Fruit fly (Drosophila melanogaster) whole organism, embryonic: ENCODE results near the gene Agpat3.

Experiments used
- ATbp ChIP-seq: fragments of 200-800 bp; sonication (Bioruptor generic); optimal IDR thresholded peaks from 2 replicates; lab custom pipeline; 2017; ENCODE audit warnings: missing biosample characterization, mild to moderate bottlenecking, missing genetic modification characterization, missing genetic modification reagents
- BEAF-32 ChIP-seq: fragments of 200-800 bp; sonication (Bioruptor generic); optimal IDR thresholded peaks from 3 replicates; lab custom pipeline; 2017; ENCODE audit warnings: missing biosample characterization, missing genetic modification characterization, mild to moderate bottlenecking, moderate library complexity, missing genetic modification reagents
- C15 ChIP-seq: fragments of 200-800 bp; sonication (Bioruptor generic); IDR thresholded peaks from 3 replicates; pipeline ENCODE4 v1.3.6; 2022; ENCODE audit warnings: missing biosample characterization, missing genetic modification characterization
- CG10366 ChIP-seq: fragments of 200-800 bp; sonication (Bioruptor generic); IDR thresholded peaks from 2 replicates; pipeline ENCODE4 v1.3.6; 2022; ENCODE audit warnings: missing biosample characterization, missing genetic modification characterization
- CG11723 ChIP-seq: fragments of 200-800 bp; sonication (Bioruptor generic); optimal IDR thresholded peaks from 2 replicates; lab custom pipeline; 2017; ENCODE audit warnings: missing biosample characterization, mild to moderate bottlenecking, missing genetic modification characterization
- CG13287 ChIP-seq: fragments of 200-800 bp; sonication (Bioruptor generic); IDR thresholded peaks from 2 replicates; pipeline ENCODE4 v1.3.6; 2022; ENCODE audit warnings: missing biosample characterization, missing genetic modification characterization; ENCODE audit not compliant: partially characterized antibody
- CG14860 ChIP-seq: fragments of 200-800 bp; sonication (Bioruptor generic); IDR thresholded peaks from 3 replicates; pipeline ENCODE4 v1.3.6; 2022; ENCODE audit warnings: missing biosample characterization, missing genetic modification characterization; ENCODE audit not compliant: partially characterized antibody
- CG1602 ChIP-seq: fragments of 200-800 bp; sonication (Bioruptor generic); optimal IDR thresholded peaks from 3 replicates; lab custom pipeline; 2016; ENCODE audit warnings: missing biosample characterization, missing genetic modification characterization
- CG17328 ChIP-seq: fragments of 200-800 bp; sonication (Bioruptor generic); IDR thresholded peaks from 2 replicates; pipeline ENCODE4 v1.3.6; 2022; ENCODE audit warnings: missing biosample characterization, missing genetic modification characterization
- CG2199 ChIP-seq: fragments of 200-800 bp; sonication (Bioruptor generic); IDR thresholded peaks from 3 replicates; pipeline ENCODE4 v1.3.6; 2022; ENCODE audit warnings: missing biosample characterization, missing genetic modification characterization
- CG2875 ChIP-seq: fragments of 200-800 bp; sonication (Bioruptor generic); optimal IDR thresholded peaks from 2 replicates; lab custom pipeline; 2017; ENCODE audit warnings: missing biosample characterization, mild to moderate bottlenecking, missing genetic modification characterization, missing genetic modification reagents
- CG32532 ChIP-seq: fragments of 200-800 bp; sonication (Bioruptor generic); IDR thresholded peaks from 2 replicates; pipeline ENCODE4 v1.3.6; 2022; ENCODE audit warnings: missing biosample characterization, missing genetic modification characterization
- CG3281 ChIP-seq: fragments of 200-800 bp; sonication (Bioruptor generic); optimal IDR thresholded peaks from 3 replicates; lab custom pipeline; 2017; ENCODE audit warnings: missing biosample characterization, mild to moderate bottlenecking, missing genetic modification characterization
- CG3838 ChIP-seq: fragments of 200-800 bp; sonication (Bioruptor generic); optimal IDR thresholded peaks from 3 replicates; lab custom pipeline; 2016; ENCODE audit warnings: missing biosample characterization, missing genetic modification characterization
- CG7987 ChIP-seq: fragments of 200-800 bp; sonication (Bioruptor generic); optimal IDR thresholded peaks from 2 replicates; lab custom pipeline; 2018; ENCODE audit warnings: missing biosample characterization, mild to moderate bottlenecking, missing genetic modification characterization, moderate library complexity
- CG9727 ChIP-seq: fragments of 200-800 bp; sonication (Bioruptor generic); optimal IDR thresholded peaks from 3 replicates; lab custom pipeline; 2017; ENCODE audit warnings: missing biosample characterization, mild to moderate bottlenecking, missing genetic modification characterization
- CG9932 ChIP-seq: fragments of 200-800 bp; sonication (Bioruptor generic); IDR thresholded peaks from 2 replicates; pipeline ENCODE4 v1.3.6; 2022; ENCODE audit warnings: missing biosample characterization, missing genetic modification characterization
- CTCF ChIP-seq: fragments of 200-800 bp; sonication (Bioruptor generic); optimal IDR thresholded peaks from 2 replicates; lab custom pipeline; 2017; ENCODE audit warnings: missing biosample characterization, mild to moderate bottlenecking, missing genetic modification characterization, moderate library complexity
- Dref ChIP-seq: fragments of 200-800 bp; sonication (Bioruptor generic); IDR thresholded peaks from 2 replicates; pipeline ENCODE4 v1.3.6; 2022; ENCODE audit warnings: missing biosample characterization, missing genetic modification characterization
- Elba2 ChIP-seq: fragments of 200-800 bp; sonication (Bioruptor generic); optimal IDR thresholded peaks from 3 replicates; lab custom pipeline; 2016; ENCODE audit warnings: missing biosample characterization, missing genetic modification characterization
- Gug ChIP-seq: fragments of 200-800 bp; sonication (Bioruptor generic); IDR thresholded peaks from 4 replicates; pipeline ENCODE4 v1.3.6; 2022; ENCODE audit warnings: missing biosample characterization, missing genetic modification characterization
- H2.0 ChIP-seq: fragments of 200-800 bp; sonication (Bioruptor generic); IDR thresholded peaks from 2 replicates; pipeline ENCODE4 v1.3.6; 2022; ENCODE audit warnings: missing biosample characterization, missing genetic modification characterization
- HLH4C ChIP-seq: fragments of 200-800 bp; sonication (Bioruptor generic); IDR thresholded peaks from 3 replicates; pipeline ENCODE4 v1.3.6; 2022; ENCODE audit warnings: missing biosample characterization, missing genetic modification characterization; ENCODE audit not compliant: partially characterized antibody
- Hand ChIP-seq: fragments of 200-800 bp; sonication (Bioruptor generic); optimal IDR thresholded peaks from 2 replicates; lab custom pipeline; 2017; ENCODE audit warnings: mild to moderate bottlenecking, missing biosample characterization, missing genetic modification reagents, missing genetic modification characterization
- Hr78 ChIP-seq, 2 experiments: fragments of 200-800 bp in 1 of 2; fragments of >200 bp in 1 of 2; sonication (Bioruptor generic) in 1 of 2; optimal IDR thresholded peaks; 2 replicates each; lab custom pipeline; 2017 to 2019; ENCODE audit warnings: missing biosample characterization in 2 of 2, missing genetic modification characterization in 2 of 2, mild to moderate bottlenecking in 1 of 2, moderate library complexity in 1 of 2
- Hsf ChIP-seq: fragments of 200-800 bp; sonication (Bioruptor generic); optimal IDR thresholded peaks from 3 replicates; lab custom pipeline; 2016; ENCODE audit warnings: missing biosample characterization, missing genetic modification characterization
- Lhr ChIP-seq: fragments of 200-800 bp; sonication (Bioruptor generic); optimal IDR thresholded peaks from 3 replicates; lab custom pipeline; 2017; ENCODE audit warnings: mild to moderate bottlenecking, missing biosample characterization, missing genetic modification reagents, missing genetic modification characterization
- Mad ChIP-seq: fragments of 200-800 bp; sonication (Bioruptor generic); optimal IDR thresholded peaks from 2 replicates; lab custom pipeline; 2016; ENCODE audit warnings: missing biosample characterization, missing genetic modification characterization
- Neu2 ChIP-seq: fragments of 200-800 bp; sonication (Bioruptor generic); optimal IDR thresholded peaks from 3 replicates; lab custom pipeline; 2016; ENCODE audit warnings: missing biosample characterization, missing genetic modification characterization, borderline replicate concordance
- Poxn ChIP-seq: fragments of 200-800 bp; sonication (Bioruptor generic); IDR thresholded peaks from 2 replicates; pipeline ENCODE4 v1.3.6; 2022; ENCODE audit warnings: missing biosample characterization, missing genetic modification characterization
- cas ChIP-seq: fragments of 200-800 bp; sonication (Bioruptor generic); IDR thresholded peaks from 2 replicates; pipeline ENCODE4 v1.3.6; 2022; ENCODE audit warnings: missing biosample characterization, missing genetic modification characterization
- crol ChIP-seq: fragments of 200-800 bp; sonication (Bioruptor generic); IDR thresholded peaks from 2 replicates; pipeline ENCODE4 v1.3.6; 2022; ENCODE audit warnings: missing biosample characterization, missing genetic modification characterization
- disco-r ChIP-seq: fragments of 200-800 bp; sonication (Bioruptor generic); optimal IDR thresholded peaks from 2 replicates; lab custom pipeline; 2016; ENCODE audit warnings: missing biosample characterization, missing genetic modification characterization
- dysf ChIP-seq: fragments of 200-800 bp; sonication (Bioruptor generic); IDR thresholded peaks from 3 replicates; pipeline ENCODE4 v1.3.6; 2022; ENCODE audit warnings: missing biosample characterization, missing genetic modification characterization
- en ChIP-seq: fragments of 200-800 bp; sonication (Bioruptor generic); optimal IDR thresholded peaks from 2 replicates; lab custom pipeline; 2016; ENCODE audit warnings: missing biosample characterization, missing genetic modification characterization
- fd3F ChIP-seq: fragments of 200-800 bp; sonication (Bioruptor generic); optimal IDR thresholded peaks from 2 replicates; lab custom pipeline; 2018; ENCODE audit warnings: missing biosample characterization, mild to moderate bottlenecking, missing genetic modification characterization, moderate library complexity
- gcm ChIP-seq: fragments of 200-800 bp; sonication (Bioruptor generic); optimal IDR thresholded peaks from 2 replicates; lab custom pipeline; 2019; ENCODE audit warnings: missing biosample characterization, mild to moderate bottlenecking, missing genetic modification characterization, moderate library complexity
- grn ChIP-seq: fragments of 200-800 bp; sonication (Bioruptor generic); optimal IDR thresholded peaks from 3 replicates; lab custom pipeline; 2017; ENCODE audit warnings: missing biosample characterization, missing genetic modification characterization
- gsb ChIP-seq: fragments of 200-800 bp; sonication (Bioruptor generic); IDR thresholded peaks from 2 replicates; pipeline ENCODE4 v1.3.6; 2022; ENCODE audit warnings: missing biosample characterization, missing genetic modification characterization
- gt ChIP-seq: fragments of 200-800 bp; sonication (Bioruptor generic); IDR thresholded peaks from 2 replicates; pipeline ENCODE4 v1.3.6; 2022; ENCODE audit warnings: missing biosample characterization, missing genetic modification characterization
- insv ChIP-seq, 2 experiments: fragments of 200-800 bp; sonication (Bioruptor generic); optimal IDR thresholded peaks; 3 replicates each; lab custom pipeline; 2016 to 2018; ENCODE audit warnings: missing biosample characterization in 2 of 2, missing genetic modification characterization in 2 of 2
- jigr1 ChIP-seq: fragments of 200-800 bp; sonication (Bioruptor generic); IDR thresholded peaks from 3 replicates; pipeline ENCODE4 v1.3.6; 2022; ENCODE audit warnings: missing biosample characterization, missing genetic modification characterization
- lab ChIP-seq: fragments of 200-800 bp; sonication (Bioruptor generic); optimal IDR thresholded peaks from 3 replicates; lab custom pipeline; 2017; ENCODE audit warnings: missing biosample characterization, missing genetic modification characterization, mild to moderate bottlenecking, moderate library complexity, missing genetic modification reagents
- lbe ChIP-seq: fragments of 200-800 bp; sonication (Bioruptor generic); optimal IDR thresholded peaks from 2 replicates; lab custom pipeline; 2016; ENCODE audit warnings: missing biosample characterization, mild to moderate bottlenecking, missing genetic modification characterization
- mld ChIP-seq: fragments of 200-800 bp; sonication (Bioruptor generic); IDR thresholded peaks from 3 replicates; pipeline ENCODE4 v1.3.6; 2022; ENCODE audit warnings: missing biosample characterization, missing genetic modification characterization; ENCODE audit not compliant: partially characterized antibody
- otp ChIP-seq: fragments of 200-800 bp; sonication (Bioruptor generic); IDR thresholded peaks from 3 replicates; pipeline ENCODE4, ENCODE4 v1.3.6; 2022; ENCODE audit warnings: missing biosample characterization, missing genetic modification characterization
- sd ChIP-seq: fragments of 200-800 bp; sonication (Bioruptor generic); optimal IDR thresholded peaks from 3 replicates; lab custom pipeline; 2018; ENCODE audit warnings: missing biosample characterization, mild to moderate bottlenecking, missing genetic modification characterization, moderate library complexity
- shn ChIP-seq: fragments of 200-800 bp; sonication (Bioruptor generic); optimal IDR thresholded peaks from 3 replicates; lab custom pipeline; 2016; ENCODE audit warnings: missing biosample characterization, missing genetic modification characterization
- tna ChIP-seq: fragments of 200-800 bp; sonication (Bioruptor generic); IDR thresholded peaks from 2 replicates; pipeline ENCODE4 v1.3.6; 2022; ENCODE audit warnings: missing biosample characterization, missing genetic modification characterization; ENCODE audit not compliant: partially characterized antibody
- twi ChIP-seq: fragments of 200-800 bp; optimal IDR thresholded peaks from 2 replicates; lab custom pipeline; 2019; ENCODE audit warnings: missing biosample characterization, mild to moderate bottlenecking, missing genetic modification characterization, moderate library complexity
- vnd ChIP-seq: fragments of 200-800 bp; sonication (Bioruptor generic); IDR thresholded peaks from 3 replicates; pipeline ENCODE4 v1.3.6; 2022; ENCODE audit warnings: missing biosample characterization, missing genetic modification characterization; ENCODE audit not compliant: partially characterized antibody

Gene Agpat3

DNA sequence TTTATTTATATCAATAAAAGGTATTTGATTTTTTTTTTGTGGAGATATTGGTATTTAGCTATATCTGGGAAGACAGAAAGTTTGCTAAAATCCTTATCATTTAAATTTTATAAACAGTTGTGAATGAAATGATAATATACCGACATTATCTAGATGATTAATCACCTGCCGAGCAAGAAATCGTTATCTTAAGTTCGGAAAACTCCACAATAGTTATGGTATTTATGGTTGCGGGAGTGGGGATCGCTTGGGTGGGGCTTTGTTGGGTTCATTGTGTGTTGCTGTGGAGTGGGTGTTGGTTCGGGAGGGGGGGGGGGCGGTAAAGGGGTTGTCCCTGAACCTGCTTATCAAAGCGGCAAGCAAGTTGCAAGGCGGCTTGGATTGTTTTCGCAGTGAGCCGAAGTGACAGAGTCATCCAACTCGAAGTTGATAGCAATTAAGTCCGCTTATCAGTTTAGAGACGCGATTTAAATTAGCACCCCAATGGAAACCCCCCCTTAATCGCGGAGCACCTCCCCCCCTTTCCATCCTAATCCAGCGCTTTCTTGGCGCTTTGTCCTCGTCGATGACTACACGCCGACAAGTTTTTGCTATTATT, 6.5 kb upstream of the Agpat3 start:
- TF ChIP-seq Gug = no peak
- TF ChIP-seq sd (tag; lab: Kevin White, UChicago) = peak; percentile 64
- TF ChIP-seq CG2199 (GFP tag; lab: Robert Waterston, UW) = no peak
- TF ChIP-seq BEAF-32 (GFP tag; lab: Kevin White, UChicago) = no peak
- no peak for TF ChIP-seq ATbp
- TF ChIP-seq otp (GFP tag; lab: Robert Waterston, UW) = no peak
- no peak for TF ChIP-seq mld (GFP tag; lab: Robert Waterston, UW)
- no peak for TF ChIP-seq CG14860 (GFP tag; lab: Robert Waterston, UW)
- no peak for TF ChIP-seq CG3281 (GFP tag; lab: Kevin White, UChicago)
- TF ChIP-seq CG3838 (GFP tag; lab: Kevin White, UChicago) = no peak
- no peak for TF ChIP-seq Lhr (GFP tag; lab: Kevin White, UChicago)
- TF ChIP-seq H2.0 (GFP tag; lab: Robert Waterston, UW) = no peak
- TF ChIP-seq dysf (GFP tag; lab: Robert Waterston, UW) = no peak
- TF ChIP-seq insv (GFP tag; optimal IDR thresholded peaks at IDR 0.05; lab: Kevin White, UChicago) = no peak
- TF ChIP-seq CG9727 (GFP tag; lab: Kevin White, UChicago) = no peak
- no peak for TF ChIP-seq Mad
- 0 out of 2 replicates have a peak, but pooled peaks have one; percentile 29 for TF ChIP-seq tna (GFP tag; lab: Robert Waterston, UW)
- TF ChIP-seq vnd = no peak
- peak; percentile 63; the same call in 1 of the 2 replicates for TF ChIP-seq crol (GFP tag; lab: Robert Waterston, UW)
- TF ChIP-seq gsb (GFP tag; lab: Robert Waterston, UW) = no peak
- no peak for TF ChIP-seq Dref
- TF ChIP-seq CG2875 (GFP tag; lab: Kevin White, UChicago) = no peak
- peak; percentile 66 for TF ChIP-seq lab (GFP tag; lab: Kevin White, UChicago)
- no peak for TF ChIP-seq gcm (GFP tag; lab: Kevin White, UChicago)
- no peak for TF ChIP-seq twi
- no peak for TF ChIP-seq CG9932 (GFP tag; lab: Robert Waterston, UW)
- TF ChIP-seq CG13287 (GFP tag; lab: Robert Waterston, UW) = no peak
- TF ChIP-seq C15 (GFP tag; lab: Robert Waterston, UW) = no peak
- TF ChIP-seq CG17328 = no peak
- TF ChIP-seq CG1602 (GFP tag; lab: Kevin White, UChicago) = no peak
- TF ChIP-seq jigr1 (GFP tag; lab: Robert Waterston, UW) = no peak
- no peak for TF ChIP-seq Poxn
- TF ChIP-seq Elba2 = no peak
- no peak for TF ChIP-seq Hand (GFP tag; lab: Kevin White, UChicago)
- TF ChIP-seq Hsf = no peak
- TF ChIP-seq lbe (GFP tag; lab: Kevin White, UChicago) = no peak
- TF ChIP-seq grn = peak; percentile 37
- TF ChIP-seq en (GFP tag; lab: Kevin White, UChicago) = no peak
- 0 out of 3 replicates have a peak, but pooled peaks have one; percentile 8 for TF ChIP-seq HLH4C (GFP tag; lab: Robert Waterston, UW)
- no peak for TF ChIP-seq shn (GFP tag; lab: Kevin White, UChicago)
- TF ChIP-seq CG32532 = no peak
- no peak for TF ChIP-seq CTCF (GFP tag; lab: Kevin White, UChicago)
- TF ChIP-seq CG11723 (GFP tag; lab: Kevin White, UChicago) = no peak
- TF ChIP-seq gt (GFP tag; lab: Robert Waterston, UW) = no peak
- no peak for TF ChIP-seq CG7987 (GFP tag; lab: Kevin White, UChicago)
- no peak for TF ChIP-seq cas (GFP tag; lab: Robert Waterston, UW)
- no peak for TF ChIP-seq Neu2
- peak in 1 of 2 experiments; percentile 62 for TF ChIP-seq Hr78 (GFP tag; optimal IDR thresholded peaks at IDR 0.05; lab: Kevin White, UChicago)
- TF ChIP-seq CG10366 (GFP tag; lab: Robert Waterston, UW) = no peak
- no peak for TF ChIP-seq disco-r
- TF ChIP-seq fd3F (GFP tag; lab: Kevin White, UChicago) = no peak
